Worm (Caenorhabditis elegans): Measurements from ENCODE around the gene parg-1.

ce11 chrIV:8730469-8730868, 15.6 kb upstream of the parg-1 start, which contains the start of gene F21D5.3:
- no peak for TF ChIP-seq nhr-11 (tag; optimal IDR thresholded peaks at IDR 0.05)
- peak; percentile 42 for TF ChIP-seq sma-9 (GFP tag; optimal IDR thresholded peaks at IDR 0.05)
- TF ChIP-seq sma-9 (tag; optimal IDR thresholded peaks at IDR 0.05), result no peak
- no peak for TF ChIP-seq ztf-1 (GFP tag; conservative IDR thresholded peaks at IDR 0.05)
- TF ChIP-seq mdl-1 (tag; optimal IDR thresholded peaks at IDR 0.05), result no peak
- TF ChIP-seq snpc-4 (tag; optimal IDR thresholded peaks at IDR 0.05), result no peak
- no peak for TF ChIP-seq unc-62 (GFP tag; optimal IDR thresholded peaks at IDR 0.05)
- TF ChIP-seq unc-55 (GFP tag; optimal IDR thresholded peaks at IDR 0.05), result no peak
- TF ChIP-seq egl-27 (tag; optimal IDR thresholded peaks at IDR 0.05), result no peak
- no peak for TF ChIP-seq nhr-237 (tag; optimal IDR thresholded peaks at IDR 0.05)
- TF ChIP-seq zag-1 (tag; optimal IDR thresholded peaks at IDR 0.05), result no peak
- no peak for TF ChIP-seq lin-13 (GFP tag; optimal IDR thresholded peaks at IDR 0.05)
- no peak for TF ChIP-seq ztf-11 (tag; optimal IDR thresholded peaks at IDR 0.05)
- no peak for TF ChIP-seq nhr-10 (tag; optimal IDR thresholded peaks at IDR 0.05)
